Worm (Caenorhabditis elegans) whole organism, L3 larva: ENCODE results near the gene fbxb-83.

ENCODE experiments used
- R02D3.7 ChIP-seq: fragments of 150-350 bp; optimal IDR thresholded peaks from 2 replicates; lab custom pipeline; 2014; ENCODE audit warnings: missing biosample characterization, missing genetic modification characterization
- aly-2 ChIP-seq: fragments of 150-350 bp; optimal IDR thresholded peaks from 2 replicates; lab custom pipeline; 2014; ENCODE audit warnings: missing biosample characterization, missing genetic modification characterization
- ama-1 ChIP-seq: fragments of 150-350 bp; optimal IDR thresholded peaks from 2 replicates; lab custom pipeline; 2018
- ceh-16 ChIP-seq: sonication (generic microtip); optimal IDR thresholded peaks from 2 replicates; lab custom pipeline; 2017; ENCODE audit warnings: missing biosample characterization, missing genetic modification characterization
- ceh-28 ChIP-seq: fragments of 150-350 bp; optimal IDR thresholded peaks from 2 replicates; lab custom pipeline; 2014; ENCODE audit warnings: missing biosample characterization, missing genetic modification reagents, missing genetic modification characterization
- ceh-82 ChIP-seq: fragments of 150-350 bp; optimal IDR thresholded peaks from 2 replicates; lab custom pipeline; 2014; ENCODE audit warnings: missing biosample characterization, missing genetic modification characterization
- ceh-9 ChIP-seq: sonication (generic microtip); optimal IDR thresholded peaks from 2 replicates; lab custom pipeline; 2018; ENCODE audit warnings: missing biosample characterization, missing genetic modification characterization
- egl-27 ChIP-seq: sonication (generic microtip); optimal IDR thresholded peaks from 4 replicates; lab custom pipeline; 2017; ENCODE audit warnings: missing biosample characterization, missing genetic modification reagents, missing genetic modification characterization
- elt-2 ChIP-seq: sonication (generic microtip); optimal IDR thresholded peaks from 2 replicates; lab custom pipeline; 2016; ENCODE audit warnings: missing genetic modification reagents, mild to moderate bottlenecking, missing genetic modification characterization, missing compliant biosample characterization
- elt-3 ChIP-seq, 3 experiments: fragments of 150-350 bp in 1 of 3; sonication (generic microtip) in 2 of 3; optimal IDR thresholded peaks; 2 replicates in 2 of 3; 4 replicates in 1 of 3; lab custom pipeline; 2014 to 2017; ENCODE audit warnings: missing biosample characterization in 3 of 3, missing genetic modification characterization in 3 of 3
- eor-1 ChIP-seq, 2 experiments: fragments of 150-350 bp; optimal IDR thresholded peaks; 2 replicates each; lab custom pipeline; 2014 to 2018; ENCODE audit warnings: missing biosample characterization in 2 of 2, missing genetic modification characterization in 2 of 2
- fkh-10 ChIP-seq: sonication (generic microtip); optimal IDR thresholded peaks from 2 replicates; lab custom pipeline; 2017; ENCODE audit warnings: missing biosample characterization, missing genetic modification reagents, missing genetic modification characterization
- fkh-2 ChIP-seq: fragments of 150-350 bp; optimal IDR thresholded peaks from 2 replicates; lab custom pipeline; 2014; ENCODE audit warnings: missing biosample characterization, missing genetic modification reagents, missing genetic modification characterization
- fos-1 ChIP-seq: fragments of 150-350 bp; optimal IDR thresholded peaks from 2 replicates; lab custom pipeline; 2014; ENCODE audit warnings: missing biosample characterization, missing genetic modification characterization
- hmg-11 ChIP-seq: sonication (generic microtip); optimal IDR thresholded peaks from 2 replicates; lab custom pipeline; 2016; ENCODE audit warnings: missing genetic modification characterization, missing compliant biosample characterization
- lin-15B ChIP-seq: fragments of 150-350 bp; optimal IDR thresholded peaks from 2 replicates; lab custom pipeline; 2014; ENCODE audit warnings: missing biosample characterization, missing genetic modification characterization
- lin-39 ChIP-seq: fragments of 150-350 bp; optimal IDR thresholded peaks from 2 replicates; lab custom pipeline; 2018; ENCODE audit warnings: missing biosample characterization, missing genetic modification reagents, missing genetic modification characterization
- lsy-12 ChIP-seq: sonication (generic microtip); optimal IDR thresholded peaks from 2 replicates; lab custom pipeline; 2016; ENCODE audit warnings: mild to moderate bottlenecking, missing genetic modification characterization, missing compliant biosample characterization
- mml-1 ChIP-seq: fragments of 150-350 bp; sonication (generic microtip); optimal IDR thresholded peaks from 3 replicates; lab custom pipeline; 2014; ENCODE audit warnings: missing biosample characterization, missing genetic modification characterization
- nhr-11 ChIP-seq: fragments of 150-350 bp; optimal IDR thresholded peaks from 2 replicates; lab custom pipeline; 2014; ENCODE audit warnings: missing biosample characterization, missing genetic modification characterization
- nhr-23 ChIP-seq: fragments of 150-350 bp; optimal IDR thresholded peaks from 2 replicates; lab custom pipeline; 2014; ENCODE audit warnings: missing biosample characterization, missing genetic modification reagents, missing genetic modification characterization
- nhr-237 ChIP-seq: fragments of 150-350 bp; optimal IDR thresholded peaks from 2 replicates; lab custom pipeline; 2014; ENCODE audit warnings: missing biosample characterization, missing genetic modification characterization
- nhr-25 ChIP-seq: sonication (generic microtip); optimal IDR thresholded peaks from 2 replicates; lab custom pipeline; 2017; ENCODE audit warnings: missing biosample characterization, missing genetic modification characterization
- nhr-28 ChIP-seq: fragments of 150-350 bp; optimal IDR thresholded peaks from 2 replicates; lab custom pipeline; 2014; ENCODE audit warnings: missing biosample characterization, missing genetic modification characterization
- nhr-43 ChIP-seq: sonication (generic microtip); optimal IDR thresholded peaks from 2 replicates; lab custom pipeline; 2016; ENCODE audit warnings: mild to moderate bottlenecking, missing genetic modification characterization, missing compliant biosample characterization; ENCODE audit not compliant: poor library complexity, severe bottlenecking
- nhr-67 ChIP-seq: fragments of 150-350 bp; optimal IDR thresholded peaks from 2 replicates; lab custom pipeline; 2014; ENCODE audit warnings: missing biosample characterization, missing genetic modification characterization
- nhr-76 ChIP-seq: fragments of 150-350 bp; sonication (generic microtip); optimal IDR thresholded peaks from 5 replicates; lab custom pipeline; 2014; ENCODE audit warnings: missing biosample characterization, missing genetic modification characterization
- pqm-1 ChIP-seq: fragments of 150-350 bp; optimal IDR thresholded peaks from 2 replicates; lab custom pipeline; 2017; ENCODE audit warnings: missing biosample characterization, missing genetic modification characterization, inconsistent platforms
- sea-2 ChIP-seq: fragments of 150-350 bp; sonication (generic microtip); optimal IDR thresholded peaks from 4 replicates; lab custom pipeline; 2014; ENCODE audit warnings: missing biosample characterization, missing genetic modification reagents, missing genetic modification characterization
- tbx-2 ChIP-seq: sonication (generic microtip); optimal IDR thresholded peaks from 2 replicates; lab custom pipeline; 2016; ENCODE audit warnings: mild to moderate bottlenecking, missing genetic modification characterization, missing compliant biosample characterization
- unc-62 ChIP-seq: fragments of 150-350 bp; sonication (generic microtip); optimal IDR thresholded peaks from 4 replicates; lab custom pipeline; 2014; ENCODE audit warnings: missing biosample characterization, missing genetic modification reagents, missing genetic modification characterization
- ztf-11 ChIP-seq: fragments of 150-350 bp; optimal IDR thresholded peaks from 2 replicates; lab custom pipeline; 2014; ENCODE audit warnings: missing biosample characterization, missing genetic modification characterization
- ztf-4 ChIP-seq: fragments of 150-350 bp; optimal IDR thresholded peaks from 2 replicates; lab custom pipeline; 2014; ENCODE audit warnings: missing biosample characterization, missing genetic modification characterization

The fbxb-83 gene

DNA sequence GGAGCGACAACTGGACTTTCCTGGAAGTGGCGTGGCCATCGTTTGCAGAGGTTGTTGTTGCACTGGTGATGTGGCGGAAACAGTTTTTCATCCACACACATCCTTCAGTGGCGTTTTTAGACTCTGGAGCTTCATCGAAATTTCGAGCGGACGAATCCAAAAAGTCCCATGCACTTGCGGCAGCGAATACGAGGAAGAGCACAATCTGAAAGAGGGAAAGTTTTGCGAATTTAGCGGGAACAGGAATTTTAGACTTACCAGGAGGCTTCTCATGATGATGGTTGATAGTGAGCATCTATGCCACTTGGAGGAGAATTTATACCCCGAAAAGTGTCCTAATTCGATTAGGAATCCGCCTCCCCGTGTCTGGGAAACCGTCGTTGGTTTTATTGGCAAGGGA lies 32.7 kb upstream of the fbxb-83 start, which contains the start of gene F40G9.14:
TSS of gene F40G9.14 (minus strand) at position 101 of the 400 bp plus-strand sequence.
- no peak for TF ChIP-seq nhr-67 (tag; lab: Kevin White, UChicago)
- no peak for TF ChIP-seq fkh-2 (tag; lab: Kevin White, UChicago)
- TF ChIP-seq nhr-237 = no peak
- TF ChIP-seq unc-62 (GFP tag; lab: Kevin White, UChicago) = no peak
- TF ChIP-seq egl-27 (tag; lab: Kevin White, UChicago) = no peak
- no peak for TF ChIP-seq mml-1
- no peak for TF ChIP-seq fos-1 (tag; lab: Kevin White, UChicago)
- no peak for TF ChIP-seq pqm-1 (tag; lab: Kevin White, UChicago)
- TF ChIP-seq nhr-76 (tag; lab: Kevin White, UChicago) = no peak
- TF ChIP-seq fkh-10 (GFP tag; lab: Kevin White, UChicago) = no peak
- no peak for TF ChIP-seq lsy-12 (tag; lab: Kevin White, UChicago)
- TF ChIP-seq ama-1 = no peak
- TF ChIP-seq eor-1 (tag; optimal IDR thresholded peaks at IDR 0.05; lab: Kevin White, UChicago) = no peak
- no peak for TF ChIP-seq sea-2 (GFP tag; lab: Kevin White, UChicago)
- no peak for TF ChIP-seq nhr-28
- TF ChIP-seq ztf-11 (tag; lab: Kevin White, UChicago) = no peak
- no peak for TF ChIP-seq ceh-16 (tag; lab: Kevin White, UChicago)
- no peak for TF ChIP-seq nhr-11 (tag; lab: Kevin White, UChicago)
- TF ChIP-seq R02D3.7 (tag; lab: Kevin White, UChicago) = no peak

DNA sequence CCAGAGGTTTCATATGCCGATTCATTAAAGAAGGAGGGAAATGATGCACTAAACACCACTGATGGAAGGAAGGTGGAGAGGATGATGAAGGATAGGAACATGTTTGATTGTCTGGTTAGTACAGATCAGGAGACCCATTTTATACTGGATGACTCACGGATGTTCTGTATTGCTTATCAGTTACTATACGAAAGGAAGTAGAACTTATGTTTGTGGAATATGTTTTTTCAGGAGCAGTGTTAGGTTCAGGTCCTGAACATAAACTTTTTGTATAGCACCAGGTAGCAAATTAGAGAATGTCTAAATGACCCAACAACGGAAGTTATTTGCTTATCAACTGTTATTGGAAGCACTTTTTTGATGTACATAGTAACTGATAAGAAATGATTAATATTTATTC lies 30.7 kb upstream of the fbxb-83 start, which contains the start of gene clec-148:
TSS of gene clec-148 (minus strand) at position 101 of the 400 bp plus-strand sequence.
- TF ChIP-seq hmg-11 (tag; lab: Kevin White, UChicago) (no peak), tbx-2 (no peak), fos-1 (tag; lab: Kevin White, UChicago) (no peak), nhr-237 (no peak), nhr-28 (no peak), ztf-4 (tag; lab: Kevin White, UChicago) (no peak), nhr-11 (tag; lab: Kevin White, UChicago) (no peak), nhr-23 (no peak), aly-2 (tag; lab: Kevin White, UChicago) (no peak)

- TF ChIP-seq ceh-16 (tag; lab: Kevin White, UChicago) = no peak
- TF ChIP-seq lsy-12 (tag; lab: Kevin White, UChicago) = no peak
These were observed 28.5 kb upstream of the fbxb-83 start, which contains the start of gene F40G9.19 for ce11 chrIII:173501-173900. Gene F40G9.19 (plus strand): TSS chrIII:173801.

- no peak for TF ChIP-seq ceh-28 (tag; lab: Kevin White, UChicago)
- no peak for TF ChIP-seq ceh-16 (tag; lab: Kevin White, UChicago)
- TF ChIP-seq nhr-43 (tag; lab: Kevin White, UChicago) = no peak
- no peak for TF ChIP-seq ztf-4 (tag; lab: Kevin White, UChicago)
- TF ChIP-seq nhr-25 = no peak
- TF ChIP-seq aly-2 (tag; lab: Kevin White, UChicago) = no peak
- TF ChIP-seq ceh-82 (tag; lab: Kevin White, UChicago) = no peak
- TF ChIP-seq ztf-11 (tag; lab: Kevin White, UChicago) = no peak
- TF ChIP-seq egl-27 (tag; lab: Kevin White, UChicago) = no peak
- TF ChIP-seq lsy-12 (tag; lab: Kevin White, UChicago) = no peak
- no peak for TF ChIP-seq fkh-10 (GFP tag; lab: Kevin White, UChicago)
- TF ChIP-seq nhr-237 = no peak
- no peak for TF ChIP-seq ceh-9 (tag; lab: Kevin White, UChicago)
- TF ChIP-seq nhr-67 (tag; lab: Kevin White, UChicago) = no peak
- no peak for TF ChIP-seq tbx-2
- no peak for TF ChIP-seq sea-2 (GFP tag; lab: Kevin White, UChicago)
These were observed 26.6 kb upstream of the fbxb-83 start, which contains the start of the genes F40G9.9 and F40G9.12 for ce11 chrIII:171617-172016. Gene F40G9.9 (minus strand): TSS chrIII:171717. Gene F40G9.12 (plus strand): TSS chrIII:171847.

ce11 chrIII:169478-169877 lies 24.5 kb upstream of the fbxb-83 start, which contains the start of gene F40G9.18:
Gene F40G9.18 (minus strand): TSS chrIII:169578.
- TF ChIP-seq lin-39 (tag; lab: Kevin White, UChicago) = no peak
- no peak for TF ChIP-seq unc-62 (GFP tag; lab: Kevin White, UChicago)
- no peak for TF ChIP-seq ama-1
- TF ChIP-seq ztf-4 (tag; lab: Kevin White, UChicago) = no peak
- no peak for TF ChIP-seq ceh-9 (tag; lab: Kevin White, UChicago)
- no peak for TF ChIP-seq lin-15B (tag; lab: Kevin White, UChicago)
- no peak for TF ChIP-seq nhr-67 (tag; lab: Kevin White, UChicago)
- TF ChIP-seq nhr-25 = no peak
- TF ChIP-seq elt-3 (tag; optimal IDR thresholded peaks at IDR 0.05; lab: Kevin White, UChicago) = no peak
- no peak for TF ChIP-seq ceh-28 (tag; lab: Kevin White, UChicago)
- TF ChIP-seq sea-2 (GFP tag; lab: Kevin White, UChicago) = no peak
- no peak for TF ChIP-seq elt-2 (tag; lab: Kevin White, UChicago)
- no peak for TF ChIP-seq nhr-76 (tag; lab: Kevin White, UChicago)
